Worm (Caenorhabditis elegans) whole organism, mixed stage, embryonic: Measurements from ENCODE around the gene cox-6C.

Source experiments
- bed-3 ChIP-seq: fragments of 200-800 bp; sonication (Bioruptor generic); optimal IDR thresholded peaks from 3 replicates; lab custom pipeline; 2018; ENCODE audit warnings: mild to moderate bottlenecking, missing genetic modification characterization, moderate library complexity, missing compliant biosample characterization
- blmp-1 ChIP-seq: fragments of 150-350 bp; optimal IDR thresholded peaks from 2 replicates; lab custom pipeline; 2014; ENCODE audit warnings: missing biosample characterization, missing genetic modification characterization
- ceh-39 ChIP-seq: fragments of 150-350 bp; optimal IDR thresholded peaks from 2 replicates; lab custom pipeline; 2014; ENCODE audit warnings: missing biosample characterization, missing genetic modification characterization
- ceh-43 ChIP-seq: fragments of 200-800 bp; sonication (Bioruptor generic); optimal IDR thresholded peaks from 2 replicates; lab custom pipeline; 2018; ENCODE audit warnings: mild to moderate bottlenecking, missing genetic modification characterization, moderate library complexity, missing compliant biosample characterization
- ceh-83 ChIP-seq: fragments of 200-800 bp; sonication (Bioruptor generic); optimal IDR thresholded peaks from 2 replicates; lab custom pipeline; 2018; ENCODE audit warnings: mild to moderate bottlenecking, missing genetic modification characterization, missing compliant biosample characterization
- ces-1 ChIP-seq: fragments of 150-350 bp; optimal IDR thresholded peaks from 2 replicates; lab custom pipeline; 2014; ENCODE audit warnings: missing biosample characterization, missing genetic modification reagents, missing genetic modification characterization
- cnd-1 ChIP-seq: fragments of 200-800 bp; sonication (Bioruptor generic); optimal IDR thresholded peaks from 2 replicates; lab custom pipeline; 2018; ENCODE audit warnings: mild to moderate bottlenecking, missing genetic modification characterization, missing compliant biosample characterization
- drap-1 ChIP-seq: fragments of 200-800 bp; sonication (Bioruptor generic); optimal IDR thresholded peaks from 3 replicates; lab custom pipeline; 2018; ENCODE audit warnings: mild to moderate bottlenecking, missing genetic modification characterization, missing compliant biosample characterization
- elt-1 ChIP-seq: sonication (generic microtip); optimal IDR thresholded peaks from 2 replicates; lab custom pipeline; 2017; ENCODE audit warnings: missing genetic modification characterization, mild to moderate bottlenecking, missing compliant biosample characterization, antibody characterized with exemption, moderate library complexity, borderline replicate concordance; ENCODE audit not compliant: insufficient read depth
- elt-3 ChIP-seq: fragments of 150-350 bp; optimal IDR thresholded peaks from 2 replicates; lab custom pipeline; 2014; ENCODE audit warnings: missing biosample characterization, missing genetic modification characterization
- flh-1 ChIP-seq: fragments of 200-800 bp; sonication (Bioruptor generic); optimal IDR thresholded peaks from 2 replicates; lab custom pipeline; 2018; ENCODE audit warnings: mild to moderate bottlenecking, missing genetic modification characterization, moderate library complexity, missing compliant biosample characterization
- ham-2 ChIP-seq: fragments of 200-800 bp; sonication (Bioruptor generic); optimal IDR thresholded peaks from 2 replicates; lab custom pipeline; 2018; ENCODE audit warnings: mild to moderate bottlenecking, missing genetic modification characterization, missing compliant biosample characterization
- hlh-1 ChIP-seq: fragments of 150-350 bp; optimal IDR thresholded peaks from 2 replicates; lab custom pipeline; 2014; ENCODE audit warnings: missing biosample characterization, missing genetic modification reagents, missing genetic modification characterization
- lin-13 ChIP-seq: fragments of 150-350 bp; optimal IDR thresholded peaks from 2 replicates; lab custom pipeline; 2014; ENCODE audit warnings: missing biosample characterization, missing genetic modification characterization
- lin-32 ChIP-seq: fragments of 200-800 bp; sonication (Bioruptor generic); optimal IDR thresholded peaks from 2 replicates; lab custom pipeline; 2018; ENCODE audit warnings: mild to moderate bottlenecking, missing genetic modification characterization, missing compliant biosample characterization
- lsy-2 ChIP-seq: fragments of 150-350 bp; optimal IDR thresholded peaks from 2 replicates; lab custom pipeline; 2014; ENCODE audit warnings: missing biosample characterization, missing genetic modification characterization
- mab-5 ChIP-seq: fragments of 150-350 bp; optimal IDR thresholded peaks from 2 replicates; lab custom pipeline; 2014; ENCODE audit warnings: missing biosample characterization, missing genetic modification characterization
- mep-1 ChIP-seq: fragments of 150-350 bp; optimal IDR thresholded peaks from 2 replicates; lab custom pipeline; 2017; ENCODE audit warnings: missing biosample characterization, missing genetic modification reagents, missing genetic modification characterization, inconsistent platforms
- mls-2 ChIP-seq: sonication (generic microtip); optimal IDR thresholded peaks from 2 replicates; lab custom pipeline; 2016; ENCODE audit warnings: mild to moderate bottlenecking, missing genetic modification characterization, moderate library complexity, missing compliant biosample characterization
- nhr-12 ChIP-seq: fragments of 150-350 bp; optimal IDR thresholded peaks from 2 replicates; lab custom pipeline; 2014; ENCODE audit warnings: missing biosample characterization, missing genetic modification characterization
- nhr-2 ChIP-seq: fragments of 150-350 bp; optimal IDR thresholded peaks from 2 replicates; lab custom pipeline; 2014; ENCODE audit warnings: missing biosample characterization, missing genetic modification characterization
- nhr-237 ChIP-seq: fragments of 150-350 bp; optimal IDR thresholded peaks from 2 replicates; lab custom pipeline; 2014; ENCODE audit warnings: missing biosample characterization, missing genetic modification characterization
- nhr-28 ChIP-seq: fragments of 150-350 bp; optimal IDR thresholded peaks from 2 replicates; lab custom pipeline; 2014; ENCODE audit warnings: missing biosample characterization, missing genetic modification characterization
- nhr-76 ChIP-seq: sonication (generic microtip); optimal IDR thresholded peaks from 2 replicates; lab custom pipeline; 2017; ENCODE audit warnings: missing biosample characterization, missing genetic modification characterization
- pha-4 ChIP-seq: fragments of 150-350 bp; optimal IDR thresholded peaks from 2 replicates; lab custom pipeline; 2018; ENCODE audit warnings: missing biosample characterization, missing genetic modification reagents, missing genetic modification characterization
- sem-2 ChIP-seq: fragments of 200-800 bp; sonication (Bioruptor generic); optimal IDR thresholded peaks from 2 replicates; lab custom pipeline; 2018; ENCODE audit warnings: mild to moderate bottlenecking, missing genetic modification characterization, missing compliant biosample characterization
- snpc-4 ChIP-seq: fragments of 150-350 bp; optimal IDR thresholded peaks from 2 replicates; lab custom pipeline; 2014; ENCODE audit warnings: missing biosample characterization, missing genetic modification characterization
- tbx-8 ChIP-seq: fragments of 200-800 bp; sonication (Bioruptor generic); optimal IDR thresholded peaks from 2 replicates; lab custom pipeline; 2018; ENCODE audit warnings: mild to moderate bottlenecking, missing genetic modification characterization, moderate library complexity, missing compliant biosample characterization
- unc-120 ChIP-seq: sonication (generic microtip); optimal IDR thresholded peaks from 2 replicates; lab custom pipeline; 2017; ENCODE audit warnings: missing genetic modification characterization, missing compliant biosample characterization; ENCODE audit not compliant: poor library complexity, severe bottlenecking
- unc-39 ChIP-seq: fragments of 150-350 bp; optimal IDR thresholded peaks from 2 replicates; lab custom pipeline; 2014; ENCODE audit warnings: missing biosample characterization, missing genetic modification characterization
- unc-62 ChIP-seq: fragments of 150-350 bp; optimal IDR thresholded peaks from 2 replicates; lab custom pipeline; 2014; ENCODE audit warnings: missing biosample characterization, missing genetic modification reagents, missing genetic modification characterization
- zip-8 ChIP-seq: fragments of 150-350 bp; optimal IDR thresholded peaks from 2 replicates; lab custom pipeline; 2014; ENCODE audit warnings: missing biosample characterization, missing genetic modification characterization
- ztf-11 ChIP-seq: fragments of 150-350 bp; optimal IDR thresholded peaks from 2 replicates; lab custom pipeline; 2014; ENCODE audit warnings: missing biosample characterization, missing genetic modification characterization

The cox-6C gene

ce11 chrIV:147819-148218, 21.3 kb downstream of the cox-6C start, which contains the start of gene col-99:
TSS of gene col-99 (minus strand) at chrIV:147919.
- TF ChIP-seq nhr-237 (tag; lab: Kevin White, UChicago) (no peak), unc-62 (GFP tag; lab: Kevin White, UChicago) (no peak), unc-39 (tag; lab: Kevin White, UChicago) (no peak), nhr-28 (tag; lab: Kevin White, UChicago) (no peak), ceh-83 (GFP tag; lab: Kevin White, UChicago) (no peak), mls-2 (tag; lab: Kevin White, UChicago) (no peak), mab-5 (tag; lab: Kevin White, UChicago) (no peak), ces-1 (no peak), nhr-2 (tag; lab: Kevin White, UChicago) (no peak), elt-3 (tag; lab: Kevin White, UChicago) (no peak), ztf-11 (no peak), elt-1 (no peak), ceh-39 (tag; lab: Kevin White, UChicago) (no peak), cnd-1 (no peak), drap-1 (GFP tag; lab: Kevin White, UChicago) (no peak), ham-2 (GFP tag; lab: Kevin White, UChicago) (no peak), nhr-76 (tag; lab: Kevin White, UChicago) (no peak), ceh-43 (GFP tag; lab: Kevin White, UChicago) (no peak), mep-1 (tag; lab: Kevin White, UChicago) (no peak)

ce11 chrIV:148756-149155, 22.2 kb downstream of the cox-6C start:
- TF ChIP-seq ceh-83 (GFP tag; lab: Kevin White, UChicago) = no peak
- TF ChIP-seq bed-3 (GFP tag; lab: Kevin White, UChicago) = no peak
- TF ChIP-seq, all 35 proteins: peak for 0

- TF ChIP-seq zip-8 (tag; lab: Kevin White, UChicago) (peak; percentile 29), nhr-2 (tag; lab: Kevin White, UChicago) (peak; percentile 95), ceh-43 (GFP tag; lab: Kevin White, UChicago) (no peak), elt-1 (peak; percentile 59), mep-1 (tag; lab: Kevin White, UChicago) (no peak), unc-62 (GFP tag; lab: Kevin White, UChicago) (peak; percentile 12)
Observed at ce11 chrIV:149794-150193, 23.3 kb downstream of the cox-6C start.

ce11 chrIV:157809-158208, 31.3 kb downstream of the cox-6C start, which contains the start of gene gegf-1:
TSS of gene gegf-1 (minus strand) at chrIV:157909.
- TF ChIP-seq nhr-28 (tag; lab: Kevin White, UChicago) (no peak), snpc-4 (no peak)

DNA sequence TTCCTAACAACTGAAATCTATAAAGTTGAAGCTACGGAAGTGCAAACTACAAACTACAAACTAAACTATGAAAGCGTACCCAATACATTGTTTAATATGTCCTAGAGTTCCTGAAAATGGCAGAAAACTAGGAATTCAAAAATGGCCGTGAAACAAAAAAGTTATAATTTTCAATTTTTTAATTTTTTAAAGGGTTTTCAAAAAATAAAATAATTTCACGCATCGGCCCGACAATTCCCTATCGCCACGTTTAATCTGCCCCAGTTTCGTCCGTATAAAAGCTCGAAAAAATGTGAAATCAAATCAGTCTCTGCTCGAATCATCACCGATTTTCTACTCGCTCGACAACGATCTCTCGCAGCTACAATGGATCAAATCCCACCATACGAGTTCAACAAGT, 32.1 kb downstream of the cox-6C start, which contains the start of gene Y38C1AA.7:
Gene Y38C1AA.7 (plus strand): TSS at position 301 of the 400 bp plus-strand sequence.
- TF ChIP-seq nhr-2 (tag; lab: Kevin White, UChicago) (no peak), blmp-1 (tag; lab: Kevin White, UChicago) (no peak), drap-1 (GFP tag; lab: Kevin White, UChicago) (no peak), hlh-1 (tag; lab: Kevin White, UChicago) (no peak), nhr-28 (tag; lab: Kevin White, UChicago) (no peak), ceh-39 (tag; lab: Kevin White, UChicago) (no peak), lsy-2 (no peak), lin-32 (GFP tag; lab: Kevin White, UChicago) (no peak), unc-39 (tag; lab: Kevin White, UChicago) (no peak), mls-2 (tag; lab: Kevin White, UChicago) (no peak), nhr-76 (tag; lab: Kevin White, UChicago) (no peak), ceh-43 (GFP tag; lab: Kevin White, UChicago) (no peak), snpc-4 (no peak), elt-1 (no peak), sem-2 (GFP tag; lab: Kevin White, UChicago) (no peak), ztf-11 (no peak), nhr-12 (tag; lab: Kevin White, UChicago) (no peak), unc-120 (tag; lab: Kevin White, UChicago) (no peak)
- TF ChIP-seq, all 35 proteins: peak for 0

ce11 chrIV:159864-160263, 33.3 kb downstream of the cox-6C start, which contains the start of gene Y38C1AA.19:
TSS of gene Y38C1AA.19 (plus strand) at chrIV:160164.
- no peak for TF ChIP-seq zip-8 (tag; lab: Kevin White, UChicago)
- no peak for TF ChIP-seq mls-2 (tag; lab: Kevin White, UChicago)
- TF ChIP-seq mab-5 (tag; lab: Kevin White, UChicago) = no peak
- TF ChIP-seq elt-1 = no peak
- no peak for TF ChIP-seq mep-1 (tag; lab: Kevin White, UChicago)
- no peak for TF ChIP-seq nhr-237 (tag; lab: Kevin White, UChicago)
- no peak for TF ChIP-seq snpc-4
- TF ChIP-seq flh-1 (GFP tag; lab: Kevin White, UChicago) = no peak
- TF ChIP-seq lin-13 = no peak
- TF ChIP-seq pha-4 (tag; lab: Kevin White, UChicago) = no peak
- no peak for TF ChIP-seq tbx-8 (GFP tag; lab: Kevin White, UChicago)
